Fruit fly (Drosophila melanogaster) S2 (cell line): ENCODE measurements around the gene CG18249.

Source experiments
- CG8478 ChIP-seq: fragments of >200 bp; optimal IDR thresholded peaks from 2 replicates; lab custom pipeline; 2018
- CTCF ChIP-seq, 2 experiments: fragments of >200 bp; optimal IDR thresholded peaks; 2 replicates each; lab custom pipeline; 2018

DNA sequence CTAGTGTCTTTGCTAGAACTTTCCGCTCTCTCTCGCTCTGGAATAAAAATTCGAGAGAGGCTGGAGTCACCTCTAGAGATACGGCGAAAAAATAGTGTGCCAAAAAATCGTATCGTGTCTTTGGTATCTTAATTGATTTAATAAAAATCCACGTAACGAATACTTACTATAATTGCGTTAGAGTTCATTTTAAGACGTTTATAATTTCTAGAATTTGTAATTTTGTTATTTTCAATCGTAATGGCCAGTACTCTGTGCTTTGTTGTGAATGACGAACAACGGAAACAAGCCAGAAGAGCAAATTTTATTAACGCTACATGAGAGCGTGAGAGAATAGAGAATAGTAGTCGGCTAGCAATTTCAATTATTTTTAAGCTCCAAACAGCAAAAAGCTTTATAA, 41.7 kb downstream of the CG18249 start:
- TF ChIP-seq CG8478 (lab: Kevin White, UChicago): no peak
- TF ChIP-seq CTCF (optimal IDR thresholded peaks at IDR 0.05; lab: Kevin White, UChicago): no peak
